ENCODE assay signal across 3 worm cellular contexts in genomic region chrIII:5554884-5555500, ce11.
TF ChIP-seq lines count a peak whose summit lies in the region.

Gene nmad-1, minus strand, starts transcription at chrIII:5554934.
Gene hach-1, plus strand, starts transcription at chrIII:5555450.

TF ChIP-seq in whole organism, L1 larva, 84 proteins besides CTCF, POLR2A, EP300 and RAD21 (continued from another document and continues in another):
- TF ChIP-seq swsn-7 (tag; optimal IDR thresholded peaks at IDR 0.05; lab: Kevin White, UChicago) (peak; percentile 84), zip-4 (GFP tag; optimal IDR thresholded peaks at IDR 0.05; lab: Kevin White, UChicago) (peak; percentile 58), hpl-2 (GFP tag; optimal IDR thresholded peaks at IDR 0.05; lab: Kevin White, UChicago) (no peak), unc-98 (GFP tag; IDR thresholded peaks at IDR 0.05; lab: Robert Waterston, UW) (no peak), nhr-28 (tag; optimal IDR thresholded peaks at IDR 0.05; lab: Kevin White, UChicago) (no peak), ces-1 (GFP tag; optimal IDR thresholded peaks at IDR 0.05; lab: Kevin White, UChicago) (no peak), nhr-20 (tag; optimal IDR thresholded peaks at IDR 0.05; lab: Kevin White, UChicago) (peak; percentile 90), zag-1 (tag; optimal IDR thresholded peaks at IDR 0.05; lab: Kevin White, UChicago) (no peak), C16A3.4 (tag; optimal IDR thresholded peaks at IDR 0.05; lab: Kevin White, UChicago) (peak; percentile 77), lin-35 (GFP tag; optimal IDR thresholded peaks at IDR 0.05; lab: Kevin White, UChicago) (peak; percentile 44 to 64), aha-1 (tag; optimal IDR thresholded peaks at IDR 0.05; lab: Kevin White, UChicago) (no peak), Y116A8C.19 (tag; optimal IDR thresholded peaks at IDR 0.05; lab: Kevin White, UChicago; ENCODE audit: borderline replicate concordance) (no peak), lin-15B (tag; optimal IDR thresholded peaks at IDR 0.05; lab: Kevin White, UChicago) (peak; percentile 32), grh-1 (GFP tag; IDR thresholded peaks at IDR 0.05; lab: Robert Waterston, UW) (peak; percentile 52; the same call in 1 of the 2 replicates), pag-3 (tag; optimal IDR thresholded peaks at IDR 0.05; lab: Kevin White, UChicago; ENCODE audit: borderline replicate concordance, insufficient read depth) (no peak), dsc-1 (tag; optimal IDR thresholded peaks at IDR 0.05; lab: Kevin White, UChicago) (peak; percentile 90), ceh-90 (tag; optimal IDR thresholded peaks at IDR 0.05; lab: Kevin White, UChicago) (no peak), vab-15 (tag; optimal IDR thresholded peaks at IDR 0.05; lab: Kevin White, UChicago) (peak; percentile 7), snpc-4 (tag; optimal IDR thresholded peaks at IDR 0.05; lab: Kevin White, UChicago) (peak; percentile 75), pqm-1 (tag; optimal IDR thresholded peaks at IDR 0.05; lab: Kevin White, UChicago) (no peak), skn-1 (tag; optimal IDR thresholded peaks at IDR 0.05; lab: Kevin White, UChicago) (peak; percentile 52), nhr-85 (tag; lab: Kevin White, UChicago) (peak; percentile 89), xbp-1 (tag; optimal IDR thresholded peaks at IDR 0.05; lab: Kevin White, UChicago) (peak; percentile 82), lir-3 (tag; optimal IDR thresholded peaks at IDR 0.05; lab: Kevin White, UChicago; ENCODE audit: poor library complexity) (peak; percentile 67), irx-1 (tag; optimal IDR thresholded peaks at IDR 0.05; lab: Kevin White, UChicago) (peak; percentile 56), aly-2 (tag; optimal IDR thresholded peaks at IDR 0.05; lab: Kevin White, UChicago) (no peak), nhr-19 (GFP tag; conservative IDR thresholded peaks at IDR 0.05; lab: Robert Waterston, UW) (peak; percentile 85), efl-1 (optimal IDR thresholded peaks at IDR 0.05; lab: Kevin White, UChicago) (peak; percentile 56 to 74), efl-1 (GFP tag; optimal IDR thresholded peaks at IDR 0.05 in 1 of 2; lab: Kevin White, UChicago) (peak; percentile 46 to 97), ztf-4 (tag; optimal IDR thresholded peaks at IDR 0.05; lab: Kevin White, UChicago) (peak; percentile 63), nhr-71 (tag; optimal IDR thresholded peaks at IDR 0.05; lab: Kevin White, UChicago) (peak; percentile 87), nhr-47 (tag; optimal IDR thresholded peaks at IDR 0.05; lab: Kevin White, UChicago) (peak; percentile 80), dpl-1 (GFP tag; optimal IDR thresholded peaks at IDR 0.05; lab: Kevin White, UChicago) (peak; percentile 50 to 67 (median 58)), mep-1 (tag; optimal IDR thresholded peaks at IDR 0.05; lab: Kevin White, UChicago) (peak; percentile 75), elt-3 (tag; optimal IDR thresholded peaks at IDR 0.05; lab: Kevin White, UChicago) (peak in 1 of 6 experiments; percentile 61), lin-13 (GFP tag; optimal IDR thresholded peaks at IDR 0.05; lab: Kevin White, UChicago) (peak; percentile 38), ceh-82 (tag; optimal IDR thresholded peaks at IDR 0.05; lab: Kevin White, UChicago) (peak; percentile 42 to 81 (median 63)), ztf-11 (tag; optimal IDR thresholded peaks at IDR 0.05; lab: Kevin White, UChicago) (peak in 1 of 2 experiments; percentile 76), nhr-76 (tag; optimal IDR thresholded peaks at IDR 0.05; lab: Kevin White, UChicago) (no peak), mdl-1 (tag; optimal IDR thresholded peaks at IDR 0.05; lab: Kevin White, UChicago) (peak in 1 of 2 experiments; percentile 43), lin-14 (GFP tag; optimal IDR thresholded peaks at IDR 0.05; lab: Kevin White, UChicago) (peak; percentile 81), unc-130 (tag; optimal IDR thresholded peaks at IDR 0.05; lab: Kevin White, UChicago) (peak; percentile 72), pax-3 (tag; optimal IDR thresholded peaks at IDR 0.05; lab: Kevin White, UChicago) (no peak)

TF ChIP-seq in whole organism, L3 larva, 47 proteins besides CTCF, POLR2A, EP300 and RAD21 (continued from another document):
- no peak for TF ChIP-seq mdl-1 (tag; optimal IDR thresholded peaks at IDR 0.05; lab: Kevin White, UChicago)
- peak; percentile 64 for TF ChIP-seq nhr-67 (tag; optimal IDR thresholded peaks at IDR 0.05; lab: Kevin White, UChicago)
- peak; percentile 60 for TF ChIP-seq ceh-28 (tag; optimal IDR thresholded peaks at IDR 0.05; lab: Kevin White, UChicago)

TF ChIP-seq in whole organism, young adult, 124 proteins besides CTCF, POLR2A, EP300 and RAD21 (continued from another document):
- TF ChIP-seq lin-26 (GFP tag; IDR thresholded peaks at IDR 0.05; lab: Robert Waterston, UW) (0 out of 2 replicates have a peak, but pooled peaks have one; percentile 41), K11D2.4 (GFP tag; IDR thresholded peaks at IDR 0.05; lab: Robert Waterston, UW) (no peak), die-1 (tag; optimal IDR thresholded peaks at IDR 0.05; lab: Kevin White, UChicago) (peak; percentile 55), Y53G8AR.9 (GFP tag; conservative IDR thresholded peaks at IDR 0.05; lab: Robert Waterston, UW) (no peak), pbrm-1 (GFP tag; IDR thresholded peaks at IDR 0.05; lab: Robert Waterston, UW) (peak; percentile 78), let-526 (GFP tag; IDR thresholded peaks at IDR 0.05; lab: Robert Waterston, UW) (no peak), rec-8 (tag; optimal IDR thresholded peaks at IDR 0.05; lab: Kevin White, UChicago) (peak; percentile 28 to 45), F33H1.4 (GFP tag; IDR thresholded peaks at IDR 0.05; lab: Robert Waterston, UW) (peak; percentile 62), mes-4 (tag; optimal IDR thresholded peaks at IDR 0.05; lab: Kevin White, UChicago) (no peak), ztf-25 (GFP tag; IDR thresholded peaks at IDR 0.05; lab: Robert Waterston, UW) (0 out of 2 replicates have a peak, but pooled peaks have one; percentile 12), athp-1 (tag; optimal IDR thresholded peaks at IDR 0.05; lab: Kevin White, UChicago) (peak; percentile 28), ztf-26 (tag; optimal IDR thresholded peaks at IDR 0.05; lab: Kevin White, UChicago) (peak; percentile 9), hsf-1 (GFP tag; IDR thresholded peaks at IDR 0.05; lab: Robert Waterston, UW) (no peak), hmg-20 (GFP tag; IDR thresholded peaks at IDR 0.05; lab: Robert Waterston, UW) (no peak), nhr-179 (tag; optimal IDR thresholded peaks at IDR 0.05; lab: Kevin White, UChicago) (no peak), nfya-1 (tag; optimal IDR thresholded peaks at IDR 0.05; lab: Kevin White, UChicago; ENCODE audit: borderline replicate concordance, insufficient read depth) (no peak), lin-40 (tag; optimal IDR thresholded peaks at IDR 0.05; lab: Kevin White, UChicago) (peak; percentile 77), nhr-120 (GFP tag; IDR thresholded peaks at IDR 0.05; lab: Robert Waterston, UW) (no peak), egl-18 (GFP tag; IDR thresholded peaks at IDR 0.05; lab: Robert Waterston, UW) (no peak), nhr-80 (tag; optimal IDR thresholded peaks at IDR 0.05; lab: Kevin White, UChicago) (peak; percentile 24), B0035.1 (tag; optimal IDR thresholded peaks at IDR 0.05; lab: Kevin White, UChicago) (no peak), B0019.2 (GFP tag; conservative IDR thresholded peaks at IDR 0.05; lab: Robert Waterston, UW) (no peak), egl-44 (GFP tag; IDR thresholded peaks at IDR 0.05; lab: Robert Waterston, UW) (peak; percentile 57; the same call in 1 of the 2 replicates), F22D6.2 (tag; optimal IDR thresholded peaks at IDR 0.05; lab: Kevin White, UChicago) (peak; percentile 6), rpc-1 (optimal IDR thresholded peaks at IDR 0.05; lab: Kevin White, UChicago) (peak; percentile 43), rpc-1 (tag; optimal IDR thresholded peaks at IDR 0.05; lab: Kevin White, UChicago) (no peak), madf-10 (tag; optimal IDR thresholded peaks at IDR 0.05; lab: Kevin White, UChicago) (peak; percentile 43), ama-1 (optimal IDR thresholded peaks at IDR 0.05; lab: Kevin White, UChicago) (no peak), ama-1 (GFP tag; optimal IDR thresholded peaks at IDR 0.05; lab: Kevin White, UChicago) (peak in 1 of 2 experiments; percentile 31), atf-7 (tag; optimal IDR thresholded peaks at IDR 0.05; lab: Kevin White, UChicago) (no peak), ztf-22 (GFP tag; optimal IDR thresholded peaks at IDR 0.05; lab: Kevin White, UChicago) (no peak), ceh-27 (GFP tag; optimal IDR thresholded peaks at IDR 0.05; lab: Kevin White, UChicago) (peak; percentile 61), sea-2 (GFP tag; IDR thresholded peaks at IDR 0.05; lab: Robert Waterston, UW) (no peak), tlf-1 (GFP tag; optimal IDR thresholded peaks at IDR 0.05; lab: Kevin White, UChicago) (peak; percentile 38), nfyb-1 (GFP tag; IDR thresholded peaks at IDR 0.05; lab: Robert Waterston, UW) (peak; percentile 77; the same call in 1 of the 2 replicates), ceh-100 (GFP tag; IDR thresholded peaks at IDR 0.05; lab: Robert Waterston, UW) (peak; percentile 63; the same call in 1 of the 2 replicates), attf-6 (GFP tag; IDR thresholded peaks at IDR 0.05; lab: Robert Waterston, UW) (no peak), mel-28 (tag; optimal IDR thresholded peaks at IDR 0.05; lab: Kevin White, UChicago; ENCODE audit: borderline replicate concordance) (no peak), zfh-2 (GFP tag; conservative IDR thresholded peaks at IDR 0.05; lab: Robert Waterston, UW) (0 out of 2 replicates have a peak, but pooled peaks have one; percentile 10), lin-35 (GFP tag; optimal IDR thresholded peaks at IDR 0.05; lab: Kevin White, UChicago) (peak in 2 of 3 experiments; percentile 60 to 75), fkh-3 (tag; optimal IDR thresholded peaks at IDR 0.05; lab: Kevin White, UChicago) (no peak), lir-1 (GFP tag; conservative IDR thresholded peaks at IDR 0.05; lab: Robert Waterston, UW) (peak; percentile 37; the same call in 1 of the 2 replicates), dox-1 (GFP tag; IDR thresholded peaks at IDR 0.05; lab: Robert Waterston, UW) (peak; percentile 85), pha-4 (tag; optimal IDR thresholded peaks at IDR 0.05; lab: Kevin White, UChicago) (no peak), lsl-1 (GFP tag; optimal IDR thresholded peaks at IDR 0.05; lab: Kevin White, UChicago) (peak; percentile 58), ZK185.1 (tag; optimal IDR thresholded peaks at IDR 0.05; lab: Kevin White, UChicago; ENCODE audit: poor library complexity, severe bottlenecking) (peak; percentile 87), D2030.7 (GFP tag; IDR thresholded peaks at IDR 0.05; lab: Robert Waterston, UW) (peak; percentile 64; the same call in 1 of the 2 replicates), rcor-1 (GFP tag; IDR thresholded peaks at IDR 0.05; lab: Robert Waterston, UW) (peak; percentile 58), ztf-18 (tag; optimal IDR thresholded peaks at IDR 0.05; lab: Kevin White, UChicago) (peak; percentile 42), gei-17 (GFP tag; optimal IDR thresholded peaks at IDR 0.05; lab: Kevin White, UChicago) (no peak), madf-6 (GFP tag; IDR thresholded peaks at IDR 0.05; lab: Robert Waterston, UW) (peak; percentile 89), nhr-27 (tag; optimal IDR thresholded peaks at IDR 0.05; lab: Kevin White, UChicago) (no peak), him-1 (tag; optimal IDR thresholded peaks at IDR 0.05; lab: Kevin White, UChicago) (peak; percentile 5), attf-5 (GFP tag; optimal IDR thresholded peaks at IDR 0.05; lab: Kevin White, UChicago) (peak; percentile 78)
